Fruit fly (Drosophila melanogaster) whole organism, embryonic: ENCODE measurements around the gene CG10804.
A peak's percentile ranks its signal among the peaks of the same experiment; 100 is the strongest.

Source experiments
- ATbp ChIP-seq: fragments of 200-800 bp; sonication (Bioruptor generic); optimal IDR thresholded peaks from 2 replicates; lab custom pipeline; 2017; ENCODE audit warnings: missing biosample characterization, mild to moderate bottlenecking, missing genetic modification characterization, missing genetic modification reagents
- BEAF-32 ChIP-seq: fragments of 200-800 bp; sonication (Bioruptor generic); optimal IDR thresholded peaks from 3 replicates; lab custom pipeline; 2017; ENCODE audit warnings: missing biosample characterization, missing genetic modification characterization, mild to moderate bottlenecking, moderate library complexity, missing genetic modification reagents
- CG10959 ChIP-seq: fragments of 200-800 bp; sonication (Bioruptor generic); IDR thresholded peaks from 2 replicates; pipeline ENCODE4 v1.3.6; 2022; ENCODE audit warnings: missing biosample characterization, missing genetic modification characterization
- CG12769 ChIP-seq: fragments of 200-800 bp; sonication (Bioruptor generic); optimal IDR thresholded peaks from 2 replicates; lab custom pipeline; 2019; ENCODE audit warnings: missing biosample characterization, mild to moderate bottlenecking, missing genetic modification characterization, moderate library complexity
- CG14441 ChIP-seq: fragments of 200-800 bp; sonication (Bioruptor generic); IDR thresholded peaks from 2 replicates; pipeline ENCODE4 v1.3.6; 2022; ENCODE audit warnings: missing biosample characterization, missing genetic modification characterization
- CG15479 ChIP-seq: fragments of 200-800 bp; sonication (Bioruptor generic); optimal IDR thresholded peaks from 3 replicates; lab custom pipeline; 2019; ENCODE audit warnings: missing biosample characterization, mild to moderate bottlenecking, missing genetic modification characterization, moderate library complexity
- CG15601 ChIP-seq: fragments of 200-800 bp; sonication (Bioruptor generic); optimal IDR thresholded peaks from 3 replicates; lab custom pipeline; 2019; ENCODE audit warnings: missing biosample characterization, mild to moderate bottlenecking, missing genetic modification characterization, moderate library complexity
- CG1603 ChIP-seq: fragments of 200-800 bp; sonication (Bioruptor generic); optimal IDR thresholded peaks from 2 replicates; lab custom pipeline; 2019; ENCODE audit warnings: missing biosample characterization, mild to moderate bottlenecking, missing genetic modification characterization, moderate library complexity
- CG2129 ChIP-seq: fragments of 200-800 bp; sonication (Bioruptor generic); IDR thresholded peaks from 2 replicates; pipeline ENCODE4 v1.3.6; 2022; ENCODE audit warnings: missing biosample characterization, missing genetic modification characterization; ENCODE audit not compliant: partially characterized antibody
- CG2678 ChIP-seq: fragments of 200-800 bp; sonication (Bioruptor generic); optimal IDR thresholded peaks from 3 replicates; lab custom pipeline; 2019; ENCODE audit warnings: missing biosample characterization, mild to moderate bottlenecking, missing genetic modification characterization, moderate library complexity
- CG32532 ChIP-seq: fragments of 200-800 bp; sonication (Bioruptor generic); IDR thresholded peaks from 2 replicates; pipeline ENCODE4 v1.3.6; 2022; ENCODE audit warnings: missing biosample characterization, missing genetic modification characterization
- CG33213 ChIP-seq: fragments of 200-800 bp; sonication (Bioruptor generic); optimal IDR thresholded peaks from 3 replicates; lab custom pipeline; 2016; ENCODE audit warnings: missing biosample characterization, missing genetic modification characterization
- CG3847 ChIP-seq: fragments of 200-800 bp; sonication (Bioruptor generic); IDR thresholded peaks from 2 replicates; pipeline ENCODE4 v1.3.6; 2022; ENCODE audit warnings: missing biosample characterization, missing genetic modification characterization
- CG5180 ChIP-seq: fragments of 200-800 bp; sonication (Bioruptor generic); optimal IDR thresholded peaks from 3 replicates; lab custom pipeline; 2017; ENCODE audit warnings: missing biosample characterization, missing genetic modification characterization, mild to moderate bottlenecking, moderate library complexity, missing genetic modification reagents
- CG6813 ChIP-seq: fragments of 200-800 bp; sonication (Bioruptor generic); optimal IDR thresholded peaks from 2 replicates; lab custom pipeline; 2017; ENCODE audit warnings: missing biosample characterization, missing genetic modification characterization, mild to moderate bottlenecking, moderate library complexity, missing genetic modification reagents
- CG7839 ChIP-seq: fragments of 200-800 bp; sonication (Bioruptor generic); optimal IDR thresholded peaks from 3 replicates; lab custom pipeline; 2018; ENCODE audit warnings: missing biosample characterization, mild to moderate bottlenecking, missing genetic modification characterization, moderate library complexity
- CG8290 ChIP-seq, 3 experiments: fragments of 200-800 bp; sonication (Bioruptor generic); optimal IDR thresholded peaks; 2 replicates each; lab custom pipeline; 2016 to 2019; ENCODE audit warnings: missing biosample characterization in 3 of 3, missing genetic modification characterization in 3 of 3, mild to moderate bottlenecking in 2 of 3, moderate library complexity in 1 of 3
- CG8359 ChIP-seq: fragments of 200-800 bp; sonication (Bioruptor generic); optimal IDR thresholded peaks from 2 replicates; lab custom pipeline; 2017; ENCODE audit warnings: missing biosample characterization, mild to moderate bottlenecking, missing genetic modification characterization, borderline replicate concordance
- CG9609 ChIP-seq: fragments of 200-800 bp; sonication (Bioruptor generic); optimal IDR thresholded peaks from 3 replicates; lab custom pipeline; 2016; ENCODE audit warnings: missing biosample characterization, missing genetic modification characterization
- CG9876 ChIP-seq: fragments of 200-800 bp; sonication (Bioruptor generic); optimal IDR thresholded peaks from 2 replicates; lab custom pipeline; 2016; ENCODE audit warnings: missing biosample characterization, missing genetic modification characterization
- E2f1 ChIP-seq: fragments of 200-800 bp; sonication (Bioruptor generic); IDR thresholded peaks from 2 replicates; pipeline ENCODE4 v1.3.6; 2022; ENCODE audit warnings: missing biosample characterization, missing genetic modification characterization
- Gsc ChIP-seq: fragments of 200-800 bp; sonication (Bioruptor generic); IDR thresholded peaks from 2 replicates; pipeline ENCODE4 v1.3.6; 2022; ENCODE audit warnings: missing biosample characterization, missing genetic modification characterization
- Mes4 ChIP-seq: fragments of 200-800 bp; sonication (Bioruptor generic); optimal IDR thresholded peaks from 2 replicates; lab custom pipeline; 2016; ENCODE audit warnings: missing biosample characterization, missing genetic modification characterization
- Oli ChIP-seq: fragments of 200-800 bp; sonication (Bioruptor generic); optimal IDR thresholded peaks from 2 replicates; lab custom pipeline; 2018; ENCODE audit warnings: missing biosample characterization, mild to moderate bottlenecking, missing genetic modification characterization, moderate library complexity
- PHDP ChIP-seq: fragments of 200-800 bp; sonication (Bioruptor generic); optimal IDR thresholded peaks from 3 replicates; lab custom pipeline; 2018; ENCODE audit warnings: missing biosample characterization, mild to moderate bottlenecking, missing genetic modification characterization, moderate library complexity
- Ptx1 ChIP-seq: fragments of 200-800 bp; sonication (Bioruptor generic); IDR thresholded peaks from 2 replicates; pipeline ENCODE4 v1.3.6; 2022; ENCODE audit warnings: missing biosample characterization, missing genetic modification characterization
- Sin3A ChIP-seq: fragments of >200 bp; optimal IDR thresholded peaks from 2 replicates; lab custom pipeline; 2018
- Taf1 ChIP-seq: fragments of 200-800 bp; sonication (Bioruptor generic); IDR thresholded peaks from 2 replicates; pipeline ENCODE4 v1.3.6; 2022; ENCODE audit warnings: missing biosample characterization, missing genetic modification characterization
- Xbp1 ChIP-seq: fragments of 200-800 bp; sonication (Bioruptor generic); optimal IDR thresholded peaks from 3 replicates; lab custom pipeline; 2016; ENCODE audit warnings: missing biosample characterization, mild to moderate bottlenecking, missing genetic modification characterization
- ac ChIP-seq: fragments of 200-800 bp; sonication (Bioruptor generic); optimal IDR thresholded peaks from 3 replicates; lab custom pipeline; 2017; ENCODE audit warnings: missing biosample characterization, mild to moderate bottlenecking, missing genetic modification characterization
- chm ChIP-seq: fragments of 200-800 bp; sonication (Bioruptor generic); IDR thresholded peaks from 2 replicates; pipeline ENCODE4 v1.3.6; 2022; ENCODE audit warnings: missing biosample characterization, missing genetic modification characterization
- ci ChIP-seq: fragments of 200-800 bp; sonication (Bioruptor generic); IDR thresholded peaks from 3 replicates; pipeline ENCODE4 v1.3.6; 2022; ENCODE audit warnings: missing biosample characterization, missing genetic modification characterization
- corto ChIP-seq: fragments of 200-800 bp; sonication (Bioruptor generic); optimal IDR thresholded peaks from 2 replicates; lab custom pipeline; 2016; ENCODE audit warnings: missing biosample characterization, mild to moderate bottlenecking, missing genetic modification characterization, moderate library complexity
- da ChIP-seq: fragments of 200-800 bp; sonication (Bioruptor generic); optimal IDR thresholded peaks from 2 replicates; lab custom pipeline; 2016; ENCODE audit warnings: missing biosample characterization, missing genetic modification characterization
- fu2 ChIP-seq: fragments of 200-800 bp; sonication (Bioruptor generic); optimal IDR thresholded peaks from 2 replicates; lab custom pipeline; 2016; ENCODE audit warnings: missing biosample characterization, missing genetic modification characterization
- gt ChIP-seq: fragments of 200-800 bp; sonication (Bioruptor generic); IDR thresholded peaks from 2 replicates; pipeline ENCODE4 v1.3.6; 2022; ENCODE audit warnings: missing biosample characterization, missing genetic modification characterization
- jumu ChIP-seq: fragments of 200-800 bp; sonication (Bioruptor generic); optimal IDR thresholded peaks from 3 replicates; lab custom pipeline; 2016; ENCODE audit warnings: missing biosample characterization, missing genetic modification characterization
- ken ChIP-seq: fragments of 200-800 bp; sonication (Bioruptor generic); IDR thresholded peaks from 3 replicates; pipeline ENCODE4 v1.3.6; 2022; ENCODE audit warnings: missing biosample characterization, missing genetic modification characterization
- maf-S ChIP-seq: fragments of 200-800 bp; sonication (Bioruptor generic); optimal IDR thresholded peaks from 2 replicates; lab custom pipeline; 2016; ENCODE audit warnings: missing biosample characterization, missing genetic modification characterization
- onecut ChIP-seq: fragments of 200-800 bp; sonication (Bioruptor generic); IDR thresholded peaks from 2 replicates; pipeline ENCODE4 v1.3.6; 2022; ENCODE audit warnings: missing biosample characterization, missing genetic modification characterization
- prd ChIP-seq, 3 experiments: fragments of >200 bp in 2 of 3; fragments of 200-800 bp in 1 of 3; sonication (Bioruptor generic) in 1 of 3; optimal IDR thresholded peaks in 2 of 3; IDR thresholded peaks in 1 of 3; 2 replicates in 2 of 3; 3 replicates in 1 of 3; pipeline versions ENCODE4 v1.3.6 to Lab custom; 2017 to 2022; ENCODE audit warnings: missing biosample characterization in 1 of 3, missing genetic modification characterization in 1 of 3
- ro ChIP-seq: fragments of 200-800 bp; sonication (Bioruptor generic); IDR thresholded peaks from 2 replicates; pipeline ENCODE4 v1.3.6; 2022; ENCODE audit warnings: missing biosample characterization, missing genetic modification characterization
- run ChIP-seq: fragments of 200-800 bp; sonication (Bioruptor generic); optimal IDR thresholded peaks from 3 replicates; lab custom pipeline; 2018; ENCODE audit warnings: missing biosample characterization, mild to moderate bottlenecking, missing genetic modification characterization
- sisA ChIP-seq: fragments of 200-800 bp; sonication (Bioruptor generic); IDR thresholded peaks from 2 replicates; pipeline ENCODE4 v1.3.6; 2022; ENCODE audit warnings: missing biosample characterization, missing genetic modification characterization
- slou ChIP-seq: fragments of 200-800 bp; sonication (Bioruptor generic); optimal IDR thresholded peaks from 3 replicates; lab custom pipeline; 2016; ENCODE audit warnings: missing biosample characterization, missing genetic modification characterization
- sna ChIP-seq: fragments of 200-800 bp; sonication (Bioruptor generic); IDR thresholded peaks from 2 replicates; pipeline ENCODE4 v1.3.6; 2022; ENCODE audit warnings: missing biosample characterization, missing genetic modification characterization; ENCODE audit not compliant: partially characterized antibody
- tll ChIP-seq, 2 experiments: fragments of 200-800 bp in 1 of 2; fragments of >200 bp in 1 of 2; sonication (Bioruptor generic) in 1 of 2; optimal IDR thresholded peaks; 2 replicates each; lab custom pipeline; 2017 to 2019; ENCODE audit warnings: missing biosample characterization in 2 of 2, missing genetic modification characterization in 2 of 2, mild to moderate bottlenecking in 1 of 2, moderate library complexity in 1 of 2
- toy ChIP-seq: fragments of 200-800 bp; sonication (Bioruptor generic); IDR thresholded peaks from 2 replicates; pipeline ENCODE4 v1.3.6; 2022; ENCODE audit warnings: missing biosample characterization, missing genetic modification characterization
- ttk ChIP-seq: fragments of 200-800 bp; sonication (Bioruptor generic); IDR thresholded peaks from 2 replicates; pipeline ENCODE4 v2.1.2; 2022; ENCODE audit warnings: missing biosample characterization, missing genetic modification characterization
- vfl ChIP-seq: fragments of 200-800 bp; sonication (Bioruptor generic); optimal IDR thresholded peaks from 2 replicates; lab custom pipeline; 2016; ENCODE audit warnings: missing biosample characterization, missing genetic modification characterization
- zen2 ChIP-seq: fragments of 200-800 bp; sonication (Bioruptor generic); IDR thresholded peaks from 3 replicates; pipeline ENCODE4 v1.3.6; 2022; ENCODE audit warnings: missing biosample characterization, missing genetic modification characterization; ENCODE audit not compliant: partially characterized antibody

Gene CG10804

dm6 chrX:3455431-3456001 is 26.6 kb downstream of the CG10804 start (continued):
- TF ChIP-seq BEAF-32 (GFP tag; lab: Kevin White, UChicago) (no peak), CG9876 (GFP tag; lab: Kevin White, UChicago) (no peak), CG8359 (no peak), Sin3A (no peak), jumu (GFP tag; lab: Kevin White, UChicago) (no peak), run (tag; lab: Kevin White, UChicago) (no peak), da (GFP tag; lab: Kevin White, UChicago) (no peak), maf-S (no peak), vfl (no peak), sisA (GFP tag; lab: Robert Waterston, UW) (no peak), CG12769 (tag; lab: Kevin White, UChicago) (peak; percentile 29), CG14441 (peak; percentile 45; the same call in 1 of the 2 replicates), CG8290 (GFP tag; optimal IDR thresholded peaks at IDR 0.05; lab: Kevin White, UChicago) (no peak), CG8290 (tag; optimal IDR thresholded peaks at IDR 0.05; lab: Kevin White, UChicago) (peak in 1 of 2 experiments; percentile 10), Gsc (GFP tag; lab: Robert Waterston, UW) (no peak), zen2 (no peak), CG10959 (GFP tag; lab: Robert Waterston, UW) (no peak), ac (GFP tag; lab: Kevin White, UChicago) (no peak), ATbp (GFP tag; lab: Kevin White, UChicago) (peak; percentile 48), CG9609 (GFP tag; lab: Kevin White, UChicago) (no peak), sna (no peak), Oli (tag; lab: Kevin White, UChicago) (peak; percentile 64), CG5180 (GFP tag; lab: Kevin White, UChicago) (peak; percentile 33), toy (GFP tag; lab: Robert Waterston, UW) (no peak), CG6813 (GFP tag; lab: Kevin White, UChicago) (peak; percentile 24), ken (GFP tag; lab: Robert Waterston, UW) (no peak), corto (GFP tag; lab: Kevin White, UChicago) (no peak), CG3847 (no peak), CG33213 (GFP tag; lab: Kevin White, UChicago) (no peak), CG2129 (GFP tag; lab: Robert Waterston, UW) (no peak), gt (no peak), fu2 (GFP tag; lab: Kevin White, UChicago) (no peak)

- no peak for TF ChIP-seq tll (GFP tag; optimal IDR thresholded peaks at IDR 0.05; lab: Kevin White, UChicago)
- TF ChIP-seq CG2678 (tag; lab: Kevin White, UChicago), result peak; percentile 20
- peak; percentile 51; the same call in 1 of the 2 replicates for TF ChIP-seq chm (GFP tag; lab: Robert Waterston, UW)
- TF ChIP-seq onecut (GFP tag; lab: Robert Waterston, UW), result no peak
- TF ChIP-seq E2f1, result no peak
- peak; percentile 9 for TF ChIP-seq Xbp1
- TF ChIP-seq ci, result peak; percentile 45; the same call in 1 of the 3 replicates
- no peak for TF ChIP-seq CG32532 (GFP tag; lab: Robert Waterston, UW)
- TF ChIP-seq Taf1, result no peak
- peak; percentile 12 for TF ChIP-seq CG1603 (tag; lab: Kevin White, UChicago)
- no peak for TF ChIP-seq ro (GFP tag; lab: Robert Waterston, UW)
- peak; percentile 26; the same call in 1 of the 2 replicates for TF ChIP-seq Ptx1 (GFP tag; lab: Robert Waterston, UW)
- no peak for TF ChIP-seq prd (optimal IDR thresholded peaks at IDR 0.05; lab: Kevin White, UChicago)
- peak; percentile 35; the same call in 1 of the 3 replicates for TF ChIP-seq prd (GFP tag; IDR thresholded peaks at IDR 0.05; lab: Robert Waterston, UW)
- no peak for TF ChIP-seq Mes4 (GFP tag; lab: Kevin White, UChicago)
- TF ChIP-seq ttk (GFP tag; lab: Robert Waterston, UW), result 0 out of 2 replicates have a peak, but pooled peaks have one; percentile 8
- peak; percentile 7 for TF ChIP-seq CG7839 (tag; lab: Kevin White, UChicago)
- TF ChIP-seq CG15479, result no peak
- TF ChIP-seq PHDP, result no peak
- peak; percentile 7 for TF ChIP-seq CG15601 (tag; lab: Kevin White, UChicago)
- TF ChIP-seq slou, result no peak
Observed at dm6 chrX:3454715-3455114, 27.4 kb downstream of the CG10804 start.
